Fruit fly (Drosophila melanogaster) whole organism, embryonic: Measurements from ENCODE around the gene waw.

ENCODE experiments used
- ATbp ChIP-seq: fragments of 200-800 bp; sonication (Bioruptor generic); optimal IDR thresholded peaks from 2 replicates; lab custom pipeline; 2017; ENCODE audit warnings: missing biosample characterization, mild to moderate bottlenecking, missing genetic modification characterization, missing genetic modification reagents
- Abd-B ChIP-seq: fragments of 200-800 bp; sonication (Bioruptor generic); optimal IDR thresholded peaks from 2 replicates; lab custom pipeline; 2018; ENCODE audit warnings: missing biosample characterization, mild to moderate bottlenecking, missing genetic modification characterization, moderate library complexity
- BEAF-32 ChIP-seq: fragments of 200-800 bp; sonication (Bioruptor generic); optimal IDR thresholded peaks from 3 replicates; lab custom pipeline; 2017; ENCODE audit warnings: missing biosample characterization, missing genetic modification characterization, mild to moderate bottlenecking, moderate library complexity, missing genetic modification reagents
- Bgb ChIP-seq: fragments of 200-800 bp; sonication (Bioruptor generic); IDR thresholded peaks from 2 replicates; pipeline ENCODE4 v1.3.6; 2022; ENCODE audit warnings: missing biosample characterization, missing genetic modification characterization; ENCODE audit not compliant: partially characterized antibody
- Bteb2 ChIP-seq: fragments of 200-800 bp; sonication (Bioruptor generic); optimal IDR thresholded peaks from 2 replicates; lab custom pipeline; 2016; ENCODE audit warnings: missing biosample characterization, missing genetic modification characterization
- CG11723 ChIP-seq: fragments of 200-800 bp; sonication (Bioruptor generic); optimal IDR thresholded peaks from 2 replicates; lab custom pipeline; 2017; ENCODE audit warnings: missing biosample characterization, mild to moderate bottlenecking, missing genetic modification characterization
- CG1233 ChIP-seq: fragments of 200-800 bp; sonication (Bioruptor generic); optimal IDR thresholded peaks from 4 replicates; lab custom pipeline; 2018; ENCODE audit warnings: missing biosample characterization, mild to moderate bottlenecking, missing genetic modification characterization
- CG12744 ChIP-seq: fragments of 200-800 bp; sonication (Bioruptor generic); optimal IDR thresholded peaks from 2 replicates; lab custom pipeline; 2016; ENCODE audit warnings: missing biosample characterization, missing genetic modification characterization
- CG13123 ChIP-seq: fragments of 200-800 bp; sonication (Bioruptor generic); optimal IDR thresholded peaks from 2 replicates; lab custom pipeline; 2016; ENCODE audit warnings: missing biosample characterization, missing genetic modification characterization
- CG13287 ChIP-seq: fragments of 200-800 bp; sonication (Bioruptor generic); IDR thresholded peaks from 2 replicates; pipeline ENCODE4 v1.3.6; 2022; ENCODE audit warnings: missing biosample characterization, missing genetic modification characterization; ENCODE audit not compliant: partially characterized antibody
- CG13894 ChIP-seq: fragments of 200-800 bp; sonication (Bioruptor generic); optimal IDR thresholded peaks from 3 replicates; lab custom pipeline; 2018; ENCODE audit warnings: missing biosample characterization, mild to moderate bottlenecking, missing genetic modification characterization, moderate library complexity
- CG15269 ChIP-seq: fragments of 200-800 bp; sonication (Bioruptor generic); optimal IDR thresholded peaks from 2 replicates; lab custom pipeline; 2018; ENCODE audit warnings: missing biosample characterization, mild to moderate bottlenecking, missing genetic modification characterization, moderate library complexity
- CG15479 ChIP-seq: fragments of 200-800 bp; sonication (Bioruptor generic); optimal IDR thresholded peaks from 3 replicates; lab custom pipeline; 2019; ENCODE audit warnings: missing biosample characterization, mild to moderate bottlenecking, missing genetic modification characterization, moderate library complexity
- CG18262 ChIP-seq: fragments of 200-800 bp; optimal IDR thresholded peaks from 3 replicates; lab custom pipeline; 2019; ENCODE audit warnings: missing biosample characterization, mild to moderate bottlenecking, missing genetic modification characterization, moderate library complexity
- CG18599 ChIP-seq: fragments of 200-800 bp; sonication (Bioruptor generic); optimal IDR thresholded peaks from 3 replicates; lab custom pipeline; 2017; ENCODE audit warnings: missing biosample characterization, missing genetic modification characterization, mild to moderate bottlenecking, moderate library complexity, missing genetic modification reagents
- CG2116 ChIP-seq: fragments of 200-800 bp; sonication (Bioruptor generic); optimal IDR thresholded peaks from 3 replicates; lab custom pipeline; 2018; ENCODE audit warnings: missing biosample characterization, mild to moderate bottlenecking, missing genetic modification characterization
- CG32772 ChIP-seq: fragments of 200-800 bp; sonication (Bioruptor generic); IDR thresholded peaks from 2 replicates; pipeline ENCODE4 v1.3.6; 2022; ENCODE audit warnings: missing biosample characterization, missing genetic modification characterization
- CG4360 ChIP-seq: fragments of 200-800 bp; sonication (Bioruptor generic); IDR thresholded peaks from 2 replicates; pipeline ENCODE4 v1.3.6; 2022; ENCODE audit warnings: missing biosample characterization, missing genetic modification characterization
- CG4424 ChIP-seq: fragments of 200-800 bp; sonication (Bioruptor generic); optimal IDR thresholded peaks from 3 replicates; lab custom pipeline; 2016; ENCODE audit warnings: missing biosample characterization, missing genetic modification characterization
- Dll ChIP-seq: fragments of 200-800 bp; sonication (Bioruptor generic); IDR thresholded peaks from 4 replicates; pipeline ENCODE4 v1.3.6; 2022; ENCODE audit warnings: missing biosample characterization, missing genetic modification characterization; ENCODE audit not compliant: partially characterized antibody
- Dref ChIP-seq: fragments of 200-800 bp; sonication (Bioruptor generic); IDR thresholded peaks from 2 replicates; pipeline ENCODE4 v1.3.6; 2022; ENCODE audit warnings: missing biosample characterization, missing genetic modification characterization
- ERR ChIP-seq: fragments of 200-800 bp; sonication (Bioruptor generic); optimal IDR thresholded peaks from 2 replicates; lab custom pipeline; 2016; ENCODE audit warnings: missing biosample characterization, missing genetic modification characterization
- Gug ChIP-seq: fragments of 200-800 bp; sonication (Bioruptor generic); IDR thresholded peaks from 4 replicates; pipeline ENCODE4 v1.3.6; 2022; ENCODE audit warnings: missing biosample characterization, missing genetic modification characterization
- HmgD ChIP-seq: fragments of 200-800 bp; sonication (Bioruptor generic); optimal IDR thresholded peaks from 3 replicates; lab custom pipeline; 2016; ENCODE audit warnings: missing biosample characterization, missing genetic modification characterization
- Hr39 ChIP-seq: fragments of >200 bp; optimal IDR thresholded peaks from 2 replicates; lab custom pipeline; 2017
- Mad ChIP-seq: fragments of 200-800 bp; sonication (Bioruptor generic); optimal IDR thresholded peaks from 2 replicates; lab custom pipeline; 2016; ENCODE audit warnings: missing biosample characterization, missing genetic modification characterization
- Med ChIP-seq: fragments of 200-800 bp; sonication (Bioruptor generic); peaks from one replicate; lab custom pipeline; 2016; ENCODE audit warnings: missing biosample characterization, missing genetic modification characterization, mild to moderate bottlenecking, inconsistent platforms, moderate library complexity
- Rfx ChIP-seq: fragments of 200-800 bp; sonication (Bioruptor generic); IDR thresholded peaks from 2 replicates; pipeline ENCODE4 v1.3.6; 2022; ENCODE audit warnings: missing biosample characterization, missing genetic modification characterization
- Rx ChIP-seq: fragments of 200-800 bp; sonication (Bioruptor generic); IDR thresholded peaks from 2 replicates; pipeline ENCODE4 v1.3.6; 2022; ENCODE audit warnings: missing biosample characterization, missing genetic modification characterization
- Scr ChIP-seq: fragments of 200-800 bp; sonication (Bioruptor generic); IDR thresholded peaks from 2 replicates; pipeline ENCODE4 v1.3.6; 2022; ENCODE audit warnings: missing biosample characterization, missing genetic modification characterization; ENCODE audit not compliant: partially characterized antibody
- Stat92E ChIP-seq, 3 experiments: fragments of >200 bp in 2 of 3; fragments of 200-800 bp in 1 of 3; sonication (Bioruptor generic) in 1 of 3; optimal IDR thresholded peaks; 2 replicates each; lab custom pipeline; 2017 to 2019; ENCODE audit warnings: missing biosample characterization in 3 of 3, missing genetic modification characterization in 3 of 3, mild to moderate bottlenecking in 1 of 3, moderate library complexity in 1 of 3
- bbx ChIP-seq: fragments of 200-800 bp; sonication (Bioruptor generic); IDR thresholded peaks from 2 replicates; pipeline ENCODE4 v1.3.6; 2022; ENCODE audit warnings: missing biosample characterization, missing genetic modification characterization; ENCODE audit not compliant: partially characterized antibody
- chinmo ChIP-seq: fragments of 200-800 bp; sonication (Bioruptor generic); IDR thresholded peaks from 4 replicates; pipeline ENCODE4 v1.3.6; 2022; ENCODE audit warnings: missing biosample characterization, missing genetic modification characterization; ENCODE audit not compliant: partially characterized antibody
- cwo ChIP-seq: fragments of 200-800 bp; sonication (Bioruptor generic); optimal IDR thresholded peaks from 3 replicates; lab custom pipeline; 2017; ENCODE audit warnings: missing biosample characterization, missing genetic modification characterization, mild to moderate bottlenecking, moderate library complexity, missing genetic modification reagents
- dan ChIP-seq: fragments of 200-800 bp; sonication (Bioruptor generic); IDR thresholded peaks from 2 replicates; pipeline ENCODE4 v1.3.6; 2022; ENCODE audit warnings: missing biosample characterization, missing genetic modification characterization
- dysf ChIP-seq: fragments of 200-800 bp; sonication (Bioruptor generic); IDR thresholded peaks from 3 replicates; pipeline ENCODE4 v1.3.6; 2022; ENCODE audit warnings: missing biosample characterization, missing genetic modification characterization
- emc ChIP-seq: fragments of 200-800 bp; sonication (Bioruptor generic); optimal IDR thresholded peaks from 2 replicates; lab custom pipeline; 2016; ENCODE audit warnings: missing biosample characterization, missing genetic modification characterization
- esg ChIP-seq: fragments of 200-800 bp; sonication (Bioruptor generic); conservative IDR thresholded peaks from 2 replicates; pipeline ENCODE4 v1.3.6; 2022; ENCODE audit warnings: missing biosample characterization, missing genetic modification characterization
- ind ChIP-seq: fragments of 200-800 bp; sonication (Bioruptor generic); optimal IDR thresholded peaks from 3 replicates; lab custom pipeline; 2016; ENCODE audit warnings: missing biosample characterization, missing genetic modification characterization
- nom ChIP-seq: fragments of 200-800 bp; sonication (Bioruptor generic); optimal IDR thresholded peaks from 2 replicates; lab custom pipeline; 2017; ENCODE audit warnings: missing biosample characterization, missing genetic modification characterization, mild to moderate bottlenecking, moderate library complexity, missing genetic modification reagents
- run ChIP-seq: fragments of 200-800 bp; sonication (Bioruptor generic); optimal IDR thresholded peaks from 3 replicates; lab custom pipeline; 2018; ENCODE audit warnings: missing biosample characterization, mild to moderate bottlenecking, missing genetic modification characterization
- sc ChIP-seq, 3 experiments: fragments of >200 bp in 2 of 3; fragments of 200-800 bp in 1 of 3; sonication (Bioruptor generic) in 1 of 3; optimal IDR thresholded peaks; 2 replicates in 2 of 3; 3 replicates in 1 of 3; lab custom pipeline; 2017; ENCODE audit warnings: mild to moderate bottlenecking in 1 of 3, missing biosample characterization in 1 of 3, missing genetic modification characterization in 1 of 3, missing genetic modification reagents in 1 of 3
- schlank ChIP-seq: fragments of 200-800 bp; sonication (Bioruptor generic); optimal IDR thresholded peaks from 2 replicates; lab custom pipeline; 2018; ENCODE audit warnings: missing biosample characterization, mild to moderate bottlenecking, missing genetic modification characterization
- seq ChIP-seq: fragments of 200-800 bp; sonication (Bioruptor generic); IDR thresholded peaks from 2 replicates; pipeline ENCODE4 v1.3.6; 2022; ENCODE audit warnings: missing biosample characterization, missing genetic modification characterization
- shn ChIP-seq: fragments of 200-800 bp; sonication (Bioruptor generic); optimal IDR thresholded peaks from 3 replicates; lab custom pipeline; 2016; ENCODE audit warnings: missing biosample characterization, missing genetic modification characterization
- sim ChIP-seq: fragments of 200-800 bp; sonication (Bioruptor generic); IDR thresholded peaks from 2 replicates; pipeline ENCODE4 v1.3.6; 2022; ENCODE audit warnings: missing biosample characterization, missing genetic modification characterization
- unc-4 ChIP-seq: fragments of 200-800 bp; sonication (Bioruptor generic); IDR thresholded peaks from 2 replicates; pipeline ENCODE4 v1.3.6; 2022; ENCODE audit warnings: missing biosample characterization, missing genetic modification characterization; ENCODE audit not compliant: partially characterized antibody
- vvl ChIP-seq: fragments of 200-800 bp; sonication (Bioruptor generic); IDR thresholded peaks from 2 replicates; pipeline ENCODE4 v1.3.6; 2022; ENCODE audit warnings: missing biosample characterization, missing genetic modification characterization
- wdn ChIP-seq: fragments of 200-800 bp; sonication (Bioruptor generic); IDR thresholded peaks from 2 replicates; pipeline ENCODE4 v1.3.6; 2022; ENCODE audit warnings: missing biosample characterization, missing genetic modification characterization

The waw gene

DNA sequence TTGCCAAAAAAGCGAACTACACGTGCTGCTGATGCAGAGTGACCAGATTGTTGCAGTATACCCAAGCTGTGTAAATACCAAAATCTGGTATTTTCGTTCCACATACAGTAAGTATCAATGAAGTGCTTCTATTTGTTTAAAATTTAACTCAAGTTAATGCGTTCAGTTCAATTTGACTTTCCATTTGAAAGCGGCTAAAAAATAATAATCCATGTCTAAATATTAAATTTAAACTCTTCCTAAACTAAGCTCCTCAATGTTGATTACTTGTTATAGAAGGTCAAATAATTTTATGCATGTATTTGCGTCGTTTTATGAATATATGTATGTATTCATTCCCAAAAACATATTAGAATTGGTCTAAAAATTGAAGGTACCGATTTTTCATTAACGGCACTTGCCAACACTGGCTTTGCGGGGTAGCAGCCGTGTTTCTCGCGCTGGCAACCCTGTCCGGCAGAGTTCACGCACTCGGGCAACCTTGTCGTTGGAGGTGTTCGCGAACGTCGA is 13.0 kb upstream of the waw start, which contains the start of the genes peng and sol (continued):
- TF ChIP-seq CG15479 (GFP tag; lab: Kevin White, UChicago) (no peak), Dref (peak; percentile 31), BEAF-32 (GFP tag; lab: Kevin White, UChicago) (peak; percentile 44), Dll (GFP tag; lab: Robert Waterston, UW) (0 out of 4 replicates have a peak, but pooled peaks have one; percentile 30), Stat92E (GFP tag; optimal IDR thresholded peaks at IDR 0.05; lab: Kevin White, UChicago) (no peak), Med (GFP tag; lab: Kevin White, UChicago) (peak; percentile 92), Bteb2 (GFP tag; lab: Kevin White, UChicago) (peak; percentile 64), schlank (tag; lab: Kevin White, UChicago) (peak; percentile 47), Hr39 (lab: Kevin White, UChicago) (no peak), CG4424 (GFP tag; lab: Kevin White, UChicago) (peak; percentile 78), Abd-B (GFP tag; lab: Kevin White, UChicago) (peak; percentile 72), wdn (GFP tag; lab: Robert Waterston, UW) (peak; percentile 56), CG15269 (peak; percentile 68), CG13894 (tag; lab: Kevin White, UChicago) (peak; percentile 76), HmgD (GFP tag; lab: Kevin White, UChicago) (peak; percentile 35), CG4360 (no peak), Rx (peak; percentile 22; the same call in 1 of the 2 replicates), vvl (GFP tag; lab: Robert Waterston, UW) (peak; percentile 73), CG12744 (GFP tag; lab: Kevin White, UChicago) (peak; percentile 46), CG11723 (GFP tag; lab: Kevin White, UChicago) (peak; percentile 57), CG13287 (GFP tag; lab: Robert Waterston, UW) (0 out of 2 replicates have a peak, but pooled peaks have one; percentile 12), unc-4 (no peak), ind (GFP tag; lab: Kevin White, UChicago) (peak; percentile 76), run (no peak), CG2116 (GFP tag; lab: Kevin White, UChicago) (peak; percentile 61), CG18599 (GFP tag; lab: Kevin White, UChicago) (peak; percentile 71), dysf (GFP tag; lab: Robert Waterston, UW) (peak; percentile 56; the same call in 2 of the 3 replicates), Rfx (GFP tag; lab: Robert Waterston, UW) (peak; percentile 71), Scr (GFP tag; lab: Robert Waterston, UW) (no peak), Gug (0 out of 4 replicates have a peak, but pooled peaks have one; percentile 22), shn (GFP tag; lab: Kevin White, UChicago) (peak; percentile 71), CG13123 (peak; percentile 53), CG1233 (GFP tag; lab: Kevin White, UChicago) (peak; percentile 49), bbx (GFP tag; lab: Robert Waterston, UW) (0 out of 2 replicates have a peak, but pooled peaks have one; percentile 49), seq (GFP tag; lab: Robert Waterston, UW) (peak; percentile 53), sc (optimal IDR thresholded peaks at IDR 0.05; lab: Kevin White, UChicago) (no peak), sc (GFP tag; optimal IDR thresholded peaks at IDR 0.05; lab: Kevin White, UChicago) (no peak), Mad (GFP tag; lab: Kevin White, UChicago) (peak; percentile 76), ERR (GFP tag; lab: Kevin White, UChicago) (no peak), CG18262 (tag; lab: Kevin White, UChicago) (peak; percentile 71), nom (GFP tag; lab: Kevin White, UChicago) (peak; percentile 18), cwo (peak; percentile 81), Bgb (GFP tag; lab: Robert Waterston, UW) (no peak), chinmo (GFP tag; lab: Robert Waterston, UW) (no peak), CG32772 (peak; percentile 23), emc (no peak), esg (GFP tag; lab: Robert Waterston, UW) (peak; percentile 53), sim (GFP tag; lab: Robert Waterston, UW) (no peak), ATbp (GFP tag; lab: Kevin White, UChicago) (no peak), dan (GFP tag; lab: Robert Waterston, UW) (no peak)
